Worm (Caenorhabditis elegans) whole organism, L2 larva: ENCODE measurements around the gene srab-6.

ENCODE experiments used
- F13H6.1 ChIP-seq: sonication (generic microtip); optimal IDR thresholded peaks from 2 replicates; lab custom pipeline; 2016; ENCODE audit warnings: missing genetic modification characterization, missing compliant biosample characterization
- ZK546.5 ChIP-seq: sonication (generic microtip); optimal IDR thresholded peaks from 2 replicates; lab custom pipeline; 2017; ENCODE audit warnings: missing biosample characterization, missing genetic modification characterization
- ama-1 ChIP-seq: fragments of 150-350 bp; optimal IDR thresholded peaks from 2 replicates; lab custom pipeline; 2018; ENCODE audit warnings: inconsistent platforms
- lin-39 ChIP-seq: fragments of 150-350 bp; optimal IDR thresholded peaks from 2 replicates; lab custom pipeline; 2014; ENCODE audit warnings: missing biosample characterization, missing genetic modification reagents, missing genetic modification characterization
- nhr-12 ChIP-seq: fragments of 150-350 bp; optimal IDR thresholded peaks from 2 replicates; lab custom pipeline; 2014; ENCODE audit warnings: missing biosample characterization, missing genetic modification characterization
- nhr-25 ChIP-seq: fragments of 150-350 bp; sonication (generic microtip); optimal IDR thresholded peaks from 3 replicates; lab custom pipeline; 2014; ENCODE audit warnings: missing biosample characterization, missing genetic modification characterization
- snpc-4 ChIP-seq: fragments of 150-350 bp; optimal IDR thresholded peaks from 2 replicates; lab custom pipeline; 2014; ENCODE audit warnings: missing biosample characterization, missing genetic modification characterization
- ztf-11 ChIP-seq: sonication (generic microtip); optimal IDR thresholded peaks from 2 replicates; lab custom pipeline; 2017; ENCODE audit warnings: missing biosample characterization, missing genetic modification characterization

DNA sequence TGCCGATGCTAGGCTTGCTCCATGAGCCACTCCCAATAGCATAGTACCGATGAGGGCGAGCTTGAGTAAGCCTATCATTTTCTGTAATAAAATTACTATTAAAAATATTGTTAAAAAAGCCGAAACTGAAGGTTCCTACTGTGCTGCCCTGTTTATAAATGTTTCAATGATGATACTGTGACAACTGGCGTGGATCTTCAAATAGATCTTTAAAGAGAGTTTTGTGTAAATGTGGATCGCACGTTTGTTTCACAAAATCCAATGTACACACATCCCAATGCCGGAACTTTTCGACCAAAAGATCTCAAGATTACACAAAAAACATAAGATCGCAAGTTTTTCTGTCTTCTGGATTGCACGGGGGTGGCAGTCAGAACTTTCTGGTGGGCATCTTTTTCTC is 13.7 kb upstream of the srab-6 start, which contains the start of gene C36C5.14:
- TF ChIP-seq lin-39 (tag; lab: Kevin White, UChicago) (no peak), F13H6.1 (tag; lab: Kevin White, UChicago) (no peak), ama-1 (lab: Kevin White, UChicago) (no peak), ztf-11 (tag; lab: Kevin White, UChicago) (no peak), snpc-4 (tag; lab: Kevin White, UChicago) (no peak), nhr-12 (tag; lab: Kevin White, UChicago) (no peak), nhr-25 (no peak), ZK546.5 (tag; lab: Kevin White, UChicago) (no peak)
